Worm (Caenorhabditis elegans): ENCODE measurements around the gene mtm-6.

The mtm-6 gene

ce11 chrIII:13378242-13378641 lies 31.4 kb downstream of the mtm-6 start, which contains the start of gene T03F6.10:
TSS of gene T03F6.10 (minus strand) at chrIII:13378342.
- TF ChIP-seq ZK185.1 (tag; optimal IDR thresholded peaks at IDR 0.05; ENCODE audit: poor library complexity, severe bottlenecking) (no peak), cebp-2 (GFP tag; IDR thresholded peaks at IDR 0.05) (0 out of 2 replicates have a peak, but pooled peaks have one; percentile 29)

- TF ChIP-seq madf-6 (GFP tag; IDR thresholded peaks at IDR 0.05) (no peak), ztf-28 (GFP tag; IDR thresholded peaks at IDR 0.05) (no peak), bed-2 (GFP tag; IDR thresholded peaks at IDR 0.05) (no peak), somi-1 (GFP tag; optimal IDR thresholded peaks at IDR 0.05) (no peak), F39B2.1 (GFP tag; IDR thresholded peaks at IDR 0.05) (no peak), snpc-1.3 (tag; optimal IDR thresholded peaks at IDR 0.05; ENCODE audit: insufficient read depth) (no peak), attf-5 (GFP tag; optimal IDR thresholded peaks at IDR 0.05) (no peak), D2030.7 (GFP tag; IDR thresholded peaks at IDR 0.05) (no peak), egrh-3 (GFP tag; IDR thresholded peaks at IDR 0.05) (no peak), ceh-40 (GFP tag; IDR thresholded peaks at IDR 0.05) (no peak), rcor-1 (GFP tag; IDR thresholded peaks at IDR 0.05) (no peak), lir-1 (GFP tag; conservative IDR thresholded peaks at IDR 0.05) (no peak), ets-4 (GFP tag; optimal IDR thresholded peaks at IDR 0.05) (no peak), nfya-1 (tag; optimal IDR thresholded peaks at IDR 0.05; ENCODE audit: borderline replicate concordance, insufficient read depth) (no peak), bed-1 (GFP tag; IDR thresholded peaks at IDR 0.05) (no peak), die-1 (tag; optimal IDR thresholded peaks at IDR 0.05) (no peak), snpc-3.4 (tag; optimal IDR thresholded peaks at IDR 0.05) (no peak)
These were observed 33.3 kb downstream of the mtm-6 start, which contains the start of gene T03F6.6 for ce11 chrIII:13380196-13380595. TSS of gene T03F6.6 (minus strand) at chrIII:13380296.

- TF ChIP-seq unc-62 (GFP tag; optimal IDR thresholded peaks at IDR 0.05) (no peak), B0035.1 (tag; optimal IDR thresholded peaks at IDR 0.05) (no peak), bed-1 (GFP tag; IDR thresholded peaks at IDR 0.05) (no peak), K11D2.4 (GFP tag; IDR thresholded peaks at IDR 0.05) (no peak), Y53G8AR.9 (GFP tag; conservative IDR thresholded peaks at IDR 0.05) (no peak), lin-40 (tag; optimal IDR thresholded peaks at IDR 0.05) (no peak), egl-44 (GFP tag; IDR thresholded peaks at IDR 0.05) (no peak), egl-18 (GFP tag; IDR thresholded peaks at IDR 0.05) (no peak), dox-1 (GFP tag; IDR thresholded peaks at IDR 0.05) (no peak)
These were observed 34.0 kb downstream of the mtm-6 start for ce11 chrIII:13380881-13381280.

ce11 chrIII:13381684-13382083 lies 34.8 kb downstream of the mtm-6 start:
- no peak for TF ChIP-seq ceh-27 (GFP tag; optimal IDR thresholded peaks at IDR 0.05)
- no peak for TF ChIP-seq hmg-20 (GFP tag; IDR thresholded peaks at IDR 0.05)
- no peak for TF ChIP-seq pha-4 (tag; optimal IDR thresholded peaks at IDR 0.05)
- TF ChIP-seq him-1 (tag; optimal IDR thresholded peaks at IDR 0.05) = no peak
- TF ChIP-seq die-1 (tag; optimal IDR thresholded peaks at IDR 0.05) = no peak
- no peak for TF ChIP-seq ama-1 (optimal IDR thresholded peaks at IDR 0.05)
- no peak for TF ChIP-seq ama-1 (GFP tag; optimal IDR thresholded peaks at IDR 0.05)
- no peak for TF ChIP-seq bed-2 (GFP tag; IDR thresholded peaks at IDR 0.05)
- TF ChIP-seq K12H6.12 (tag; optimal IDR thresholded peaks at IDR 0.05) = no peak
- no peak for TF ChIP-seq snpc-4 (GFP tag; optimal IDR thresholded peaks at IDR 0.05)
- TF ChIP-seq snpc-4 (tag; optimal IDR thresholded peaks at IDR 0.05) = no peak
- TF ChIP-seq gei-17 (GFP tag; optimal IDR thresholded peaks at IDR 0.05) = no peak
- no peak for TF ChIP-seq B0019.2 (GFP tag; conservative IDR thresholded peaks at IDR 0.05)
- no peak for TF ChIP-seq lin-40 (tag; optimal IDR thresholded peaks at IDR 0.05)
- TF ChIP-seq efl-1 (GFP tag; optimal IDR thresholded peaks at IDR 0.05) = no peak
- TF ChIP-seq F22D6.2 (tag; optimal IDR thresholded peaks at IDR 0.05) = no peak
- no peak for TF ChIP-seq mes-4 (tag; optimal IDR thresholded peaks at IDR 0.05)
- TF ChIP-seq hlh-26 (GFP tag; conservative IDR thresholded peaks at IDR 0.05) = no peak
- no peak for TF ChIP-seq nfya-2 (GFP tag; IDR thresholded peaks at IDR 0.05)
